Worm (Caenorhabditis elegans) whole organism, L4 larva: Measurements from ENCODE around the gene T10B10.9.

Experiments used
- F37D6.2 ChIP-seq: sonication (generic microtip); optimal IDR thresholded peaks from 2 replicates; lab custom pipeline; 2016; ENCODE audit warnings: mild to moderate bottlenecking, missing genetic modification characterization, missing compliant biosample characterization
- T20F7.1 ChIP-seq: fragments of 200-800 bp; sonication (Bioruptor generic); optimal IDR thresholded peaks from 2 replicates; lab custom pipeline; 2018; ENCODE audit warnings: mild to moderate bottlenecking, missing genetic modification characterization, missing compliant biosample characterization
- ceh-32 ChIP-seq: sonication (generic microtip); optimal IDR thresholded peaks from 2 replicates; lab custom pipeline; 2016; ENCODE audit warnings: mild to moderate bottlenecking, missing genetic modification characterization, missing compliant biosample characterization; ENCODE audit not compliant: poor library complexity
- ceh-62 ChIP-seq: sonication (generic microtip); optimal IDR thresholded peaks from 2 replicates; lab custom pipeline; 2017; ENCODE audit warnings: missing biosample characterization, missing genetic modification characterization
- ctbp-1 ChIP-seq: fragments of 200-800 bp; sonication (Bioruptor generic); IDR thresholded peaks from 2 replicates; pipeline ENCODE4 v1.3.6; 2022; ENCODE audit warnings: missing genetic modification reagents, missing genetic modification characterization, missing compliant biosample characterization
- daf-16 ChIP-seq, 3 experiments: sonication (generic microtip); optimal IDR thresholded peaks; 2 replicates each; lab custom pipeline; 2016 to 2017; ENCODE audit warnings: missing genetic modification characterization in 3 of 3, missing genetic modification reagents in 3 of 3, mild to moderate bottlenecking in 2 of 3, missing compliant biosample characterization in 2 of 3, missing biosample characterization in 1 of 3, moderate library complexity in 1 of 3
- daf-19 ChIP-seq: fragments of 200-800 bp; sonication (Bioruptor generic); conservative IDR thresholded peaks from 2 replicates; pipeline ENCODE4 v1.3.6; 2022; ENCODE audit warnings: missing genetic modification characterization, missing compliant biosample characterization
- daf-8 ChIP-seq: fragments of 200-800 bp; sonication (Bioruptor generic); IDR thresholded peaks from 2 replicates; pipeline ENCODE4 v1.3.6; 2022; ENCODE audit warnings: missing genetic modification characterization, missing compliant biosample characterization
- fos-1 ChIP-seq: fragments of 150-350 bp; optimal IDR thresholded peaks from 2 replicates; lab custom pipeline; 2014; ENCODE audit warnings: missing biosample characterization, missing genetic modification characterization
- hlh-11 ChIP-seq: fragments of 200-800 bp; sonication (Bioruptor generic); optimal IDR thresholded peaks from 2 replicates; lab custom pipeline; 2018; ENCODE audit warnings: mild to moderate bottlenecking, missing genetic modification characterization, missing compliant biosample characterization
- hmg-1.1 ChIP-seq: fragments of 200-800 bp; sonication (Bioruptor generic); IDR thresholded peaks from 2 replicates; pipeline ENCODE4 v1.3.6; 2022; ENCODE audit warnings: missing genetic modification reagents, missing genetic modification characterization, missing compliant biosample characterization
- lim-7 ChIP-seq: fragments of 200-800 bp; sonication (Bioruptor generic); IDR thresholded peaks from 2 replicates; pipeline ENCODE4 v1.3.6; 2022; ENCODE audit warnings: missing genetic modification characterization, missing compliant biosample characterization
- lin-38 ChIP-seq: fragments of 200-800 bp; sonication (Bioruptor generic); IDR thresholded peaks from 2 replicates; pipeline ENCODE4 v1.3.6; 2022; ENCODE audit warnings: missing genetic modification reagents, missing genetic modification characterization, missing compliant biosample characterization
- lsy-2 ChIP-seq, 2 experiments: fragments of 150-350 bp in 1 of 2; sonication (generic microtip) in 1 of 2; optimal IDR thresholded peaks; 2 replicates each; lab custom pipeline; 2014 to 2017; ENCODE audit warnings: missing biosample characterization in 2 of 2, missing genetic modification characterization in 2 of 2
- mep-1 ChIP-seq: fragments of 150-350 bp; sonication (generic microtip); optimal IDR thresholded peaks from 3 replicates; lab custom pipeline; 2014; ENCODE audit warnings: missing biosample characterization, missing genetic modification characterization
- mxl-2 ChIP-seq: fragments of 200-800 bp; sonication (Bioruptor generic); conservative IDR thresholded peaks from 2 replicates; pipeline ENCODE4 v1.3.6; 2022; ENCODE audit warnings: missing genetic modification reagents, missing genetic modification characterization, missing compliant biosample characterization
- nhr-10 ChIP-seq: fragments of 150-350 bp; optimal IDR thresholded peaks from 2 replicates; lab custom pipeline; 2014; ENCODE audit warnings: missing biosample characterization, missing genetic modification characterization
- nhr-237 ChIP-seq: sonication (generic microtip); optimal IDR thresholded peaks from 2 replicates; lab custom pipeline; 2017; ENCODE audit warnings: missing biosample characterization, missing genetic modification characterization
- nhr-28 ChIP-seq: fragments of 150-350 bp; optimal IDR thresholded peaks from 2 replicates; lab custom pipeline; 2014; ENCODE audit warnings: missing biosample characterization, missing genetic modification characterization
- nhr-41 ChIP-seq: fragments of 200-800 bp; sonication (Bioruptor generic); IDR thresholded peaks from 2 replicates; pipeline ENCODE4 v1.3.6; 2022; ENCODE audit warnings: missing genetic modification reagents, missing genetic modification characterization, missing compliant biosample characterization
- nhr-76 ChIP-seq: fragments of 150-350 bp; optimal IDR thresholded peaks from 2 replicates; lab custom pipeline; 2014; ENCODE audit warnings: missing biosample characterization, missing genetic modification characterization
- pha-4 ChIP-seq, 2 experiments: fragments of 150-350 bp in 1 of 2; fragments of 200-800 bp in 1 of 2; sonication (Bioruptor generic) in 1 of 2; IDR thresholded peaks in 1 of 2; optimal IDR thresholded peaks in 1 of 2; 2 replicates each; pipeline versions ENCODE4 v1.3.6 to Lab custom; 2014 to 2022; ENCODE audit warnings: missing genetic modification characterization in 2 of 2, missing genetic modification reagents in 2 of 2, missing biosample characterization in 1 of 2, missing compliant biosample characterization in 1 of 2
- set-16 ChIP-seq: fragments of 200-800 bp; sonication (Bioruptor generic); IDR thresholded peaks from 2 replicates; pipeline ENCODE4 v1.3.6; 2022; ENCODE audit warnings: missing genetic modification reagents, missing genetic modification characterization, missing compliant biosample characterization
- skn-1 ChIP-seq: fragments of 150-350 bp; optimal IDR thresholded peaks from 2 replicates; lab custom pipeline; 2014; ENCODE audit warnings: missing biosample characterization, missing genetic modification characterization
- snpc-4 ChIP-seq: fragments of 150-350 bp; optimal IDR thresholded peaks from 2 replicates; lab custom pipeline; 2014; ENCODE audit warnings: missing biosample characterization, missing genetic modification characterization
- spr-1 ChIP-seq: sonication (generic microtip); optimal IDR thresholded peaks from 2 replicates; lab custom pipeline; 2016; ENCODE audit warnings: mild to moderate bottlenecking, missing genetic modification characterization, missing compliant biosample characterization
- spr-3 ChIP-seq: fragments of 200-800 bp; sonication (Bioruptor generic); optimal IDR thresholded peaks from 2 replicates; lab custom pipeline; 2018; ENCODE audit warnings: mild to moderate bottlenecking, missing genetic modification characterization, missing compliant biosample characterization
- tra-1 ChIP-seq: fragments of 200-800 bp; sonication (Bioruptor generic); IDR thresholded peaks from 2 replicates; pipeline ENCODE4 v1.3.6; 2022; ENCODE audit warnings: missing genetic modification reagents, missing genetic modification characterization, missing compliant biosample characterization
- unc-130 ChIP-seq: sonication (generic microtip); optimal IDR thresholded peaks from 2 replicates; lab custom pipeline; 2016; ENCODE audit warnings: missing genetic modification reagents, missing genetic modification characterization, missing compliant biosample characterization
- unc-62 ChIP-seq, 3 experiments: fragments of 150-350 bp in 1 of 3; sonication (generic microtip); optimal IDR thresholded peaks in 2 of 3; peaks in 1 of 3; 1 replicate in 1 of 3; 2 replicates in 2 of 3; lab custom pipeline; 2014 to 2017; ENCODE audit warnings: missing biosample characterization in 3 of 3, missing genetic modification characterization in 3 of 3, missing genetic modification reagents in 3 of 3, missing genotype in 1 of 3
- vab-7 ChIP-seq: fragments of 200-800 bp; sonication (Bioruptor generic); IDR thresholded peaks from 2 replicates; pipeline ENCODE4 v1.3.6; 2022; ENCODE audit warnings: missing genetic modification reagents, missing genetic modification characterization, missing compliant biosample characterization
- zfp-3 ChIP-seq: fragments of 200-800 bp; sonication (Bioruptor generic); conservative IDR thresholded peaks from 2 replicates; pipeline ENCODE4 v1.3.6; 2022; ENCODE audit warnings: missing genetic modification reagents, missing genetic modification characterization, missing compliant biosample characterization

T10B10.9 gene

DNA sequence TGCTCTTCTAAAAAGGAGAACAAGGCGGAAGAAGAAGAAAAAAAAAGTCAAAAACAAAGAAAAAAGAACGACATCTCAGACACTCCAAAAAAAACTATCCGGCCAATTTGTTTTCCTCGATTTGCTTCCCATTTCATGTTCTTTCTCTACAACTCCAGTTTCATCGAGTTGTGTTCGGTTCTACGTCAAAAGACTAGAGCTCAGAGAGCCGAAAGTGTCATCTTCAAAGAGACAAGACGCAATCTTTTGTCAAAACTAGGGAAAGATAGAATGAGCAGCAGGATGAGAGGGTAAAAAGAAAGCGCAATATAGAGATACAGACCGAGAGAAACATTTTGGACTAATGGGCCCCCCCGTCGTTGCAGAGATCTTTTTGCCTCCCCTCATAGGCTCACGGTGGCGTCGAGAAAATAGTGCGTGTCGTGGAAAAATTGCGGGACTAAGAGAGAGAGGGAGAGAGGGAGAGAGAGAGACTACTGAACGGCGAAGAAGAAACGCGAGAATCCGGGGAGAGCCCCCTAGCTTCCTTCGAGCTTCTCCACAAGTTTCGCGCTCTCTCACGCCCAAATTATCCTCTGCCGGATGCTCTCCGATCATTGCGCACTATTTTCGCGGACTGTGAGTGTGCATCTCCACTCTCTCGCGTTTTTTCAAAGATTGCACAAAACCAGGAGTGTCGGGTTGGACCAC lies 24.9 kb downstream of the T10B10.9 start (continued):
- TF ChIP-seq snpc-4 (tag; lab: Kevin White, UChicago) = no peak
- peak; percentile 84 for TF ChIP-seq ctbp-1 (GFP tag; lab: Robert Waterston, UW)
- peak in 1 of 2 experiments; percentile 98 for TF ChIP-seq unc-62 (GFP tag; optimal IDR thresholded peaks at IDR 0.05 in 1 of 2; lab: Kevin White, UChicago)
- TF ChIP-seq unc-62 (tag; optimal IDR thresholded peaks at IDR 0.05; lab: Kevin White, UChicago) = no peak
- TF ChIP-seq skn-1 (tag; lab: Kevin White, UChicago) = no peak
- no peak for TF ChIP-seq zfp-3 (GFP tag; lab: Robert Waterston, UW)
- TF ChIP-seq set-16 = peak; percentile 76
- 0 out of 2 replicates have a peak, but pooled peaks have one; percentile 12 for TF ChIP-seq vab-7 (GFP tag; lab: Robert Waterston, UW)
- TF ChIP-seq fos-1 (tag; lab: Kevin White, UChicago) = no peak
- no peak for TF ChIP-seq nhr-10 (tag; lab: Kevin White, UChicago)
- TF ChIP-seq daf-8 (GFP tag; lab: Robert Waterston, UW) = no peak
- TF ChIP-seq lim-7 (GFP tag; lab: Robert Waterston, UW) = peak; percentile 37; the same call in 1 of the 2 replicates
- no peak for TF ChIP-seq T20F7.1 (GFP tag; lab: Kevin White, UChicago)
- peak; percentile 60 for TF ChIP-seq ceh-32
- TF ChIP-seq spr-1 = peak; percentile 5
- TF ChIP-seq nhr-41 = no peak
- peak; percentile 64 for TF ChIP-seq F37D6.2
- TF ChIP-seq daf-19 = no peak

DNA sequence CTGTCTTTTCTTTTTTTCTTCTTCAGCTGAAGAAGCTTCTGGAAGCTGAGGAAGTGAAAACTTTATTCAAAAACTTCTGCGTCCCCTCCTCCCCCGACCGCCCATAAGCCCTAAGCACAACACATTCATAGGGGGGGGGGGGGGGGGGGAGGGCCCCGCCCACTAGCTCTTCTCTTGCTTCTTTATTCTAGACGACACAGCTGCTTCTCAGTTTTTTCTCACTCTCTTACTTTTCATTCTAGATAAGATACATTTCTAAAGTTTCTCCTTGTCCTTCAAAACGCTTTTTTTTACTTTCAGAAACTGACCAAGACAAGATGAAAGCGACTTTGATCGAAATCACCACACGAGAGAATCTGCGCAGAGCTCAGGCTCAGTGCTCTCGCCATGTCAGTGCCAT lies 25.6 kb downstream of the T10B10.9 start, which contains the start of gene T10B10.4:
Gene T10B10.4, plus strand, starts transcription at position 301 of the 400 bp plus-strand sequence.
- TF ChIP-seq skn-1 (tag; lab: Kevin White, UChicago) = no peak
- peak; percentile 41 for TF ChIP-seq set-16
- TF ChIP-seq pha-4 (GFP tag; IDR thresholded peaks at IDR 0.05; lab: Robert Waterston, UW) = peak; percentile 15; the same call in 1 of the 2 replicates
- no peak for TF ChIP-seq pha-4 (tag; optimal IDR thresholded peaks at IDR 0.05; lab: Kevin White, UChicago)
- 0 out of 2 replicates have a peak, but pooled peaks have one; percentile 19 for TF ChIP-seq tra-1

DNA sequence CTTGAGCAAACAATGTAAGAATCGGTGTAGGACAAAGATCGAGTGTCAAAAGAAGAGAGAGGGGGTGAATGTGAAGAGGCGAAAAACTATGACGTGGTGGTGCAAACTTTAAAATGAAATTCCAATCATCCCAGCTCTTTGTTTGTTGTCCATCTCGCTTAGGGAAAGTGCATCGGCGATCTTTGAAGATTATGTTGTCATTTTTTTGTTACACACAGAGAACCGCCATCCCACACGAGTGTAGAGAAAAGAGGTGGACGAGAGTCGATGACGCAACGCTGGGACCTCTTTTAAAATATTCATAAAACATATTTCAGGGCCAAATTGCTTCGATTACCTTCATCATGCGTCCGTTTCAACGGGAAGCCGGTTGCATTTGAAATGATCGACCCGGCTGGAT lies 27.2 kb downstream of the T10B10.9 start:
- TF ChIP-seq mep-1 (tag; lab: Kevin White, UChicago) (peak; percentile 11), nhr-76 (tag; lab: Kevin White, UChicago) (no peak), nhr-28 (tag; lab: Kevin White, UChicago) (no peak), hlh-11 (tag; lab: Kevin White, UChicago) (peak; percentile 30), spr-3 (no peak), mxl-2 (no peak), hmg-1.1 (no peak), unc-130 (GFP tag; lab: Kevin White, UChicago) (no peak), lin-38 (GFP tag; lab: Robert Waterston, UW) (no peak), nhr-237 (no peak), daf-16 (GFP tag; optimal IDR thresholded peaks at IDR 0.05; lab: Kevin White, UChicago) (peak in 1 of 2 experiments; percentile 27), daf-16 (tag; optimal IDR thresholded peaks at IDR 0.05; lab: Kevin White, UChicago) (no peak), lsy-2 (tag; optimal IDR thresholded peaks at IDR 0.05; lab: Kevin White, UChicago) (peak in 1 of 2 experiments; percentile 5), unc-62 (GFP tag; optimal IDR thresholded peaks at IDR 0.05 in 1 of 2; lab: Kevin White, UChicago) (peak in 1 of 2 experiments; percentile 65), unc-62 (tag; optimal IDR thresholded peaks at IDR 0.05; lab: Kevin White, UChicago) (no peak)

DNA sequence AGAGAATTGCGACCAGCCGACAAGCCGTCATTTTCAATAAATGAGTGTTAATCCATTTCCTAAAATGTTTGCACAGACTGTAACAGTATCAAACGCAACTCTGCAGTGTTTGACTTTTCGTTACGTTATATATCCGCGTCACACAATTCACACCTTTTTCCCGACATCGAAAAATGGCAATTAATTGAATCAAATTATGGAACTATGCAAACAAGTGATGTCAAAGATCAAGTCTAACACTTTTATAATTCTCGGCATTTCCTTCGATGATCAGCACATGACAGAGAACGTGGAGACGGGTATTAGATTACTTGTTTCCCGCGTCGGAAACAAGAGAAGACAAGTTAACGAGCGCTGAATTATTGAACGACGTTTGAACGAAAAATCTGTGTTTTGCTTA lies 30.1 kb downstream of the T10B10.9 start, which contains the start of gene phat-6:
Gene phat-6, minus strand, starts transcription at position 101 of the 400 bp plus-strand sequence.
- TF ChIP-seq ceh-62 (tag; lab: Kevin White, UChicago) (no peak), unc-62 (GFP tag; optimal IDR thresholded peaks at IDR 0.05 in 1 of 2; lab: Kevin White, UChicago) (peak in 1 of 2 experiments; percentile 12), unc-62 (tag; optimal IDR thresholded peaks at IDR 0.05; lab: Kevin White, UChicago) (no peak)
- TF ChIP-seq, all 104 proteins: peak for 1
